Fruit fly (Drosophila melanogaster): Measurements from ENCODE around the gene CG42238.
A peak's percentile ranks its signal among the peaks of the same experiment; 100 is the strongest.

The CG42238 gene

dm6 chr2L:21037723-21038122 lies 14.2 kb downstream of the CG42238 start (continued):
- TF ChIP-seq CG4820 (GFP tag; optimal IDR thresholded peaks at IDR 0.05) (no peak), klu (GFP tag; IDR thresholded peaks at IDR 0.05) (no peak), Rfx (GFP tag; IDR thresholded peaks at IDR 0.05) (no peak), CG3407 (GFP tag; optimal IDR thresholded peaks at IDR 0.05) (peak; percentile 29), grn (GFP tag; optimal IDR thresholded peaks at IDR 0.05) (no peak), bowl (GFP tag; IDR thresholded peaks at IDR 0.05) (no peak), CG17186 (GFP tag; optimal IDR thresholded peaks at IDR 0.05) (peak; percentile 12), chn (GFP tag; optimal IDR thresholded peaks at IDR 0.05) (no peak), CG6272 (GFP tag; IDR thresholded peaks at IDR 0.05) (no peak), CG2129 (GFP tag; IDR thresholded peaks at IDR 0.05; ENCODE audit: partially characterized antibody) (no peak), CG8281 (tag; optimal IDR thresholded peaks at IDR 0.05) (peak; percentile 50), CG4360 (GFP tag; IDR thresholded peaks at IDR 0.05) (peak; percentile 57), vnd (GFP tag; IDR thresholded peaks at IDR 0.05; ENCODE audit: partially characterized antibody) (no peak), ATbp (GFP tag; optimal IDR thresholded peaks at IDR 0.05) (peak; percentile 67), CG8944 (GFP tag; optimal IDR thresholded peaks at IDR 0.05) (no peak), B-H2 (GFP tag; optimal IDR thresholded peaks at IDR 0.05) (no peak), tll (GFP tag; optimal IDR thresholded peaks at IDR 0.05) (peak in 1 of 2 experiments; percentile 50), CG7372 (GFP tag; IDR thresholded peaks at IDR 0.05) (no peak), Ada2b (GFP tag; IDR thresholded peaks at IDR 0.05) (no peak), Xbp1 (GFP tag; optimal IDR thresholded peaks at IDR 0.05) (no peak), bigmax (GFP tag; optimal IDR thresholded peaks at IDR 0.05) (no peak), CG10274 (GFP tag; optimal IDR thresholded peaks at IDR 0.05) (peak; percentile 28), CG12155 (GFP tag; optimal IDR thresholded peaks at IDR 0.05) (no peak), CG1602 (GFP tag; optimal IDR thresholded peaks at IDR 0.05) (no peak), pho (GFP tag; optimal IDR thresholded peaks at IDR 0.05) (no peak), gt (GFP tag; IDR thresholded peaks at IDR 0.05) (no peak), CG18011 (GFP tag; optimal IDR thresholded peaks at IDR 0.05) (no peak), ems (GFP tag; optimal IDR thresholded peaks at IDR 0.05) (no peak), HLH54F (GFP tag; optimal IDR thresholded peaks at IDR 0.05) (no peak), CG2116 (GFP tag; optimal IDR thresholded peaks at IDR 0.05) (no peak), Sry-β (GFP tag; optimal IDR thresholded peaks at IDR 0.05) (peak; percentile 60), scrt (GFP tag; optimal IDR thresholded peaks at IDR 0.05) (peak; percentile 55), CG2120 (GFP tag; optimal IDR thresholded peaks at IDR 0.05) (no peak), CG6765 (GFP tag; optimal IDR thresholded peaks at IDR 0.05) (peak; percentile 59), CG4404 (GFP tag; IDR thresholded peaks at IDR 0.05) (no peak), Sox102F (GFP tag; optimal IDR thresholded peaks at IDR 0.05) (peak; percentile 22), dysf (GFP tag; IDR thresholded peaks at IDR 0.05) (no peak), cwo (GFP tag; optimal IDR thresholded peaks at IDR 0.05) (no peak), ato (GFP tag; IDR thresholded peaks at IDR 0.05; ENCODE audit: partially characterized antibody) (no peak), Sry-δ (GFP tag; optimal IDR thresholded peaks at IDR 0.05) (no peak), CG6654 (GFP tag; optimal IDR thresholded peaks at IDR 0.05) (no peak), Vsx1 (GFP tag; optimal IDR thresholded peaks at IDR 0.05) (no peak), CG17568 (GFP tag; optimal IDR thresholded peaks at IDR 0.05) (peak; percentile 73), Elba2 (GFP tag; optimal IDR thresholded peaks at IDR 0.05) (no peak), CG17612 (GFP tag; IDR thresholded peaks at IDR 0.05) (no peak), CG32532 (GFP tag; IDR thresholded peaks at IDR 0.05) (no peak), PHDP (tag; optimal IDR thresholded peaks at IDR 0.05) (peak; percentile 31), CG10959 (GFP tag; IDR thresholded peaks at IDR 0.05) (no peak), Kr (GFP tag; optimal IDR thresholded peaks at IDR 0.05) (no peak), kay (GFP tag; optimal IDR thresholded peaks at IDR 0.05) (peak; percentile 3), CG11504 (tag; optimal IDR thresholded peaks at IDR 0.05) (peak; percentile 9)
